Fruit fly (Drosophila melanogaster) Kc167 (cell line): ENCODE results near the gene CG11279.

Source experiments
- Sin3A ChIP-seq: fragments of >200 bp; optimal IDR thresholded peaks from 2 replicates; lab custom pipeline; 2018; ENCODE audit warnings: missing external identifiers
- h ChIP-seq: fragments of >200 bp; optimal IDR thresholded peaks from 3 replicates; lab custom pipeline; 2018; ENCODE audit warnings: missing external identifiers
- insv ChIP-seq: fragments of >200 bp; optimal IDR thresholded peaks from 3 replicates; lab custom pipeline; 2018; ENCODE audit warnings: missing external identifiers
- psq ChIP-seq: fragments of >200 bp; optimal IDR thresholded peaks from 2 replicates; lab custom pipeline; 2017; ENCODE audit warnings: missing external identifiers

DNA sequence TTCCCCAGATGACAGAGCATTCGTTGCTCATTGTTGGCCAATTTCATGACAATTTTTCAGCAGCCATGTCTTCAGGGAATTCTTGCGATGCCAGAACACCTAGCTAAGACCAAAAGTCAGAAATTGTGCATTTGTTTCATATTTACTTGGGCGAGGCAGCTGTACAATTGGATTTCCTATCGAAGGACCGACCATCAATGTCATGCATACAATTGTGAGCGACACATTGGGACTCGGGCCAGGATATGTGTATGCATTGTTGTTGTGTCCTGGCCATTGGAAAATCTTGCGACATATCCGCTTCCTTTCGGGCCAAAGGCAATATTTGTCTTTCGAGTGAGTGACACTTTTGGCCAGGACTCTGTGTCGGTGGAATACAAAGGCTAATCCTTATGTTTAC lies 30.5 kb downstream of the CG11279 start:
- TF ChIP-seq psq (lab: Kevin White, UChicago) (no peak), Sin3A (lab: Kevin White, UChicago) (no peak), h (no peak), insv (lab: Kevin White, UChicago) (no peak)
